Worm (Caenorhabditis elegans): ENCODE results near the gene tram-1.
A peak's percentile ranks its signal among the peaks of the same experiment; 100 is the strongest.

tram-1 gene

ce11 chrIV:10227534-10227933, 6.4 kb upstream of the tram-1 start, which contains the start of gene F01G10.6:
F01G10.6 (minus strand) TSS chrIV:10227634.
- TF ChIP-seq ama-1 (optimal IDR thresholded peaks at IDR 0.05) = no peak
- no peak for TF ChIP-seq egl-5 (tag; optimal IDR thresholded peaks at IDR 0.05)
- TF ChIP-seq pqm-1 (tag; optimal IDR thresholded peaks at IDR 0.05) = no peak
- no peak for TF ChIP-seq nhr-43 (tag; optimal IDR thresholded peaks at IDR 0.05; ENCODE audit: poor library complexity, severe bottlenecking)
- no peak for TF ChIP-seq nhr-25 (tag; optimal IDR thresholded peaks at IDR 0.05)
- no peak for TF ChIP-seq pha-4 (tag; optimal IDR thresholded peaks at IDR 0.05)
- no peak for TF ChIP-seq nfya-1 (tag; optimal IDR thresholded peaks at IDR 0.05; ENCODE audit: insufficient read depth)
- TF ChIP-seq nhr-77 (tag; optimal IDR thresholded peaks at IDR 0.05) = no peak

- TF ChIP-seq skn-1 (tag; optimal IDR thresholded peaks at IDR 0.05) = no peak
- TF ChIP-seq elt-2 (tag; optimal IDR thresholded peaks at IDR 0.05) = no peak
- no peak for TF ChIP-seq eor-1 (tag; optimal IDR thresholded peaks at IDR 0.05)
- no peak for TF ChIP-seq nhr-11 (tag; optimal IDR thresholded peaks at IDR 0.05)
- TF ChIP-seq nhr-28 (tag; optimal IDR thresholded peaks at IDR 0.05) = no peak
- no peak for TF ChIP-seq egl-27 (tag; optimal IDR thresholded peaks at IDR 0.05)
- no peak for TF ChIP-seq elt-1 (tag; optimal IDR thresholded peaks at IDR 0.05)
- TF ChIP-seq nfya-1 (tag; optimal IDR thresholded peaks at IDR 0.05; ENCODE audit: insufficient read depth) = no peak
- no peak for TF ChIP-seq lsy-12 (tag; optimal IDR thresholded peaks at IDR 0.05)
- TF ChIP-seq pqm-1 (tag; optimal IDR thresholded peaks at IDR 0.05) = no peak
- TF ChIP-seq nhr-43 (tag; optimal IDR thresholded peaks at IDR 0.05; ENCODE audit: poor library complexity, severe bottlenecking) = no peak
- TF ChIP-seq ceh-28 (tag; optimal IDR thresholded peaks at IDR 0.05) = no peak
- TF ChIP-seq nhr-23 (tag; optimal IDR thresholded peaks at IDR 0.05) = no peak
- TF ChIP-seq lin-15B (tag; optimal IDR thresholded peaks at IDR 0.05) = no peak
- no peak for TF ChIP-seq hmg-11 (tag; optimal IDR thresholded peaks at IDR 0.05)
- no peak for TF ChIP-seq nhr-237 (tag; optimal IDR thresholded peaks at IDR 0.05)
- TF ChIP-seq fkh-2 (tag; optimal IDR thresholded peaks at IDR 0.05) = no peak
- TF ChIP-seq lin-39 (tag; optimal IDR thresholded peaks at IDR 0.05) = no peak
These were observed 2.6 kb upstream of the tram-1 start, which contains the start of gene nas-12 for ce11 chrIV:10223723-10224122. nas-12 (plus strand) TSS chrIV:10224023.

ce11 chrIV:10222122-10222589, 1.1 kb upstream of the tram-1 start, which contains the start of gene C24F3.2:
C24F3.2 (plus strand) TSS chrIV:10222539.
- TF ChIP-seq ceh-9 (tag; optimal IDR thresholded peaks at IDR 0.05) (no peak), egl-5 (tag; optimal IDR thresholded peaks at IDR 0.05) (peak; percentile 73), fkh-10 (GFP tag; optimal IDR thresholded peaks at IDR 0.05) (peak; percentile 4), nfya-1 (tag; optimal IDR thresholded peaks at IDR 0.05; ENCODE audit: insufficient read depth) (peak; percentile 88), nhr-43 (tag; optimal IDR thresholded peaks at IDR 0.05; ENCODE audit: poor library complexity, severe bottlenecking) (no peak), R02D3.7 (tag; optimal IDR thresholded peaks at IDR 0.05) (no peak), nhr-25 (tag; optimal IDR thresholded peaks at IDR 0.05) (peak; percentile 96), elt-1 (tag; optimal IDR thresholded peaks at IDR 0.05) (no peak), lsy-12 (tag; optimal IDR thresholded peaks at IDR 0.05) (peak; percentile 70), skn-1 (tag; optimal IDR thresholded peaks at IDR 0.05) (peak; percentile 19), pha-4 (tag; optimal IDR thresholded peaks at IDR 0.05) (peak; percentile 55), lin-39 (tag; optimal IDR thresholded peaks at IDR 0.05) (peak; percentile 75), nhr-23 (tag; optimal IDR thresholded peaks at IDR 0.05) (peak; percentile 89), elt-2 (tag; optimal IDR thresholded peaks at IDR 0.05) (peak; percentile 35), jun-1 (tag; optimal IDR thresholded peaks at IDR 0.05) (peak; percentile 48), unc-62 (GFP tag; optimal IDR thresholded peaks at IDR 0.05) (peak; percentile 14), tbx-2 (tag; optimal IDR thresholded peaks at IDR 0.05) (peak; percentile 3), lin-15B (tag; optimal IDR thresholded peaks at IDR 0.05) (peak; percentile 69), ama-1 (optimal IDR thresholded peaks at IDR 0.05) (no peak), sea-2 (GFP tag; optimal IDR thresholded peaks at IDR 0.05) (no peak)

- TF ChIP-seq mdl-1 (tag; optimal IDR thresholded peaks at IDR 0.05) (no peak), hmg-11 (tag; optimal IDR thresholded peaks at IDR 0.05) (no peak), eor-1 (tag; optimal IDR thresholded peaks at IDR 0.05) (no peak), lin-39 (tag; optimal IDR thresholded peaks at IDR 0.05) (no peak), unc-39 (tag; optimal IDR thresholded peaks at IDR 0.05) (no peak), aly-2 (tag; optimal IDR thresholded peaks at IDR 0.05) (no peak), ZK546.5 (tag; optimal IDR thresholded peaks at IDR 0.05) (no peak), lin-15B (tag; optimal IDR thresholded peaks at IDR 0.05) (no peak), nhr-12 (tag; optimal IDR thresholded peaks at IDR 0.05) (no peak), nhr-67 (tag; optimal IDR thresholded peaks at IDR 0.05) (no peak), nhr-77 (tag; optimal IDR thresholded peaks at IDR 0.05) (no peak), nfya-1 (tag; optimal IDR thresholded peaks at IDR 0.05; ENCODE audit: insufficient read depth) (no peak), egl-5 (tag; optimal IDR thresholded peaks at IDR 0.05) (no peak), snpc-4 (tag; optimal IDR thresholded peaks at IDR 0.05) (no peak), pha-4 (tag; optimal IDR thresholded peaks at IDR 0.05) (no peak), daf-12 (tag; optimal IDR thresholded peaks at IDR 0.05) (no peak)
These were observed 1.9 kb downstream of the tram-1 start, which contains the start of gene qns-1 for ce11 chrIV:10219208-10219607. qns-1 (minus strand) TSS chrIV:10219308.

All from whole organism, L3 larva.